Fruit fly (Drosophila melanogaster) whole organism, adult: ENCODE results near the gene ouib.

Source experiments
- CG11617 ChIP-seq: fragments of 200-800 bp; sonication (Bioruptor generic); optimal IDR thresholded peaks from 2 replicates; lab custom pipeline; 2017; ENCODE audit warnings: mild to moderate bottlenecking, missing biosample characterization, missing genetic modification reagents, missing genetic modification characterization
- CG12768 ChIP-seq: fragments of 200-800 bp; sonication (Bioruptor generic); optimal IDR thresholded peaks from 2 replicates; lab custom pipeline; 2017; ENCODE audit warnings: missing biosample characterization, missing genetic modification characterization, mild to moderate bottlenecking, moderate library complexity, missing genetic modification reagents
- CG14711 ChIP-seq: fragments of 200-800 bp; sonication (Bioruptor generic); optimal IDR thresholded peaks from 2 replicates; lab custom pipeline; 2018; ENCODE audit warnings: missing biosample characterization, mild to moderate bottlenecking, missing genetic modification characterization, moderate library complexity
- CG1620 ChIP-seq: fragments of 200-800 bp; sonication (Bioruptor generic); optimal IDR thresholded peaks from 2 replicates; lab custom pipeline; 2016; ENCODE audit warnings: missing biosample characterization, missing genetic modification characterization
- CG33017 ChIP-seq: fragments of 200-800 bp; sonication (Bioruptor generic); optimal IDR thresholded peaks from 2 replicates; lab custom pipeline; 2018; ENCODE audit warnings: missing biosample characterization, mild to moderate bottlenecking, missing genetic modification characterization, moderate library complexity
- CG5204 ChIP-seq: fragments of 200-800 bp; sonication (Bioruptor generic); optimal IDR thresholded peaks from 2 replicates; lab custom pipeline; 2016; ENCODE audit warnings: missing biosample characterization, missing genetic modification characterization
- CG7045 ChIP-seq: fragments of 200-800 bp; sonication (Bioruptor generic); optimal IDR thresholded peaks from 2 replicates; lab custom pipeline; 2017; ENCODE audit warnings: missing biosample characterization, mild to moderate bottlenecking, missing genetic modification characterization
- CG7101 ChIP-seq: fragments of 200-800 bp; sonication (Bioruptor generic); optimal IDR thresholded peaks from 2 replicates; lab custom pipeline; 2018; ENCODE audit warnings: missing biosample characterization, mild to moderate bottlenecking, missing genetic modification characterization, moderate library complexity
- Clk ChIP-seq: fragments of 200-800 bp; sonication (Bioruptor generic); optimal IDR thresholded peaks from 2 replicates; lab custom pipeline; 2017; ENCODE audit warnings: missing biosample characterization, missing genetic modification characterization
- Crg-1 ChIP-seq: fragments of 200-800 bp; sonication (Bioruptor generic); optimal IDR thresholded peaks from 2 replicates; lab custom pipeline; 2016; ENCODE audit warnings: missing biosample characterization, missing genetic modification characterization
- Hr96 ChIP-seq: fragments of 200-800 bp; sonication (Bioruptor generic); optimal IDR thresholded peaks from 2 replicates; lab custom pipeline; 2016; ENCODE audit warnings: missing biosample characterization, missing genetic modification characterization
- Mnt ChIP-seq: fragments of 200-800 bp; sonication (Bioruptor generic); optimal IDR thresholded peaks from 2 replicates; lab custom pipeline; 2016; ENCODE audit warnings: missing biosample characterization, mild to moderate bottlenecking, missing genetic modification characterization
- bab1 ChIP-seq: fragments of 200-800 bp; sonication (Bioruptor generic); optimal IDR thresholded peaks from 3 replicates; lab custom pipeline; 2019; ENCODE audit warnings: missing biosample characterization, mild to moderate bottlenecking, missing genetic modification characterization, moderate library complexity
- cic ChIP-seq: fragments of 200-800 bp; sonication (Bioruptor generic); optimal IDR thresholded peaks from 2 replicates; lab custom pipeline; 2017; ENCODE audit warnings: missing biosample characterization, mild to moderate bottlenecking, missing genetic modification characterization, moderate library complexity
- cnc ChIP-seq, 2 experiments: fragments of >200 bp; optimal IDR thresholded peaks; 2 replicates each; lab custom pipeline; 2017
- kay ChIP-seq: fragments of 200-800 bp; sonication (Bioruptor generic); peaks from one replicate; lab custom pipeline; 2016; ENCODE audit warnings: missing biosample characterization, missing genetic modification characterization, borderline replicate concordance
- ovo ChIP-seq: fragments of 200-800 bp; sonication (Bioruptor generic); optimal IDR thresholded peaks from 2 replicates; lab custom pipeline; 2016; ENCODE audit warnings: missing biosample characterization, missing genetic modification characterization
- pad ChIP-seq: fragments of 200-800 bp; sonication (Bioruptor generic); optimal IDR thresholded peaks from 3 replicates; lab custom pipeline; 2017; ENCODE audit warnings: missing biosample characterization, missing genetic modification characterization, mild to moderate bottlenecking, moderate library complexity, missing genetic modification reagents
- tj ChIP-seq: fragments of 200-800 bp; sonication (Bioruptor generic); optimal IDR thresholded peaks from 3 replicates; lab custom pipeline; 2017; ENCODE audit warnings: missing biosample characterization, mild to moderate bottlenecking, missing genetic modification characterization, moderate library complexity
- toe ChIP-seq: fragments of 200-800 bp; sonication (Bioruptor generic); optimal IDR thresholded peaks from 2 replicates; lab custom pipeline; 2016; ENCODE audit warnings: missing biosample characterization, missing genetic modification characterization

The ouib gene

DNA sequence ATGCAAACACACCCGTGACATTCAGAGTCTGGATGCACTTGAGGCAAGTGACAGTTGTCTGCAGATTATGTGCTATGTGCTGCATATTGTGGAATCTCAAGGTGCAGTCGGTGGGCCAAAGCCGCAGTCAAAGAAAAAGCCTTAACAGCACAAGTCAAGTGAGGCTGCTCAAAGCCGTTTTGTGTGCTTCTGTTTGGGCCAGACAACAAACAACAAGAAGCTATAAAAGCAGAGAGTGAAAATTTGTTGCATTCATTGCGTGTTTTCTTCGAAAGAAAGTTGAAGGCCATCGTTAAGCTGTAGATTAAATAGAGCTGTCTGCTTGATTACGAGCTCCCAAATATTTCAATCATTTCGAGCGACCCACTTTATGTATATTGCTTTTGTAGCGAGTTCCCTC lies 16.7 kb downstream of the ouib start:
- TF ChIP-seq CG7101 = no peak
- no peak for TF ChIP-seq CG33017

DNA sequence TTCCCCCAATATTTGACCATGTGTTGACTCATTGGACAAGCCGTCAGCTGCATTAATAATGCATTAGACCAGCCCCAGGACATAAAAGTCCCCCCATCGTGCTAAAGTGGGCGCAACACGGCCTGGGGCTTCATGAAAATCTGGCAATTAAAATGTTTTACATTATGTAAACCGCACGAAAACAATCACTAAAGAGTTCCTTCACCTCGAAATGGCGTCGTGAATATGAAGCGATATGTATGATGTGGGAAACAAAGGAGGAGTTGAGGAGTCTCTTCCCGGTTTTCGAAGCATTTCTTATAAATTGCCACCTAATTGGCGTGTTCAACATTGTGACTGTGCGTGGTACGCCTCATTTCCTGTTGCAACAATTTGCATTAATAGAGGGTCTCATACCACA lies 17.4 kb downstream of the ouib start:
- TF ChIP-seq CG7045 (GFP tag; lab: Kevin White, UChicago) (no peak), Mnt (GFP tag; lab: Kevin White, UChicago) (no peak), cnc (optimal IDR thresholded peaks at IDR 0.05; lab: Kevin White, UChicago) (no peak), tj (GFP tag; lab: Kevin White, UChicago) (no peak), CG33017 (no peak), cic (GFP tag; lab: Kevin White, UChicago) (no peak), CG5204 (no peak)

DNA sequence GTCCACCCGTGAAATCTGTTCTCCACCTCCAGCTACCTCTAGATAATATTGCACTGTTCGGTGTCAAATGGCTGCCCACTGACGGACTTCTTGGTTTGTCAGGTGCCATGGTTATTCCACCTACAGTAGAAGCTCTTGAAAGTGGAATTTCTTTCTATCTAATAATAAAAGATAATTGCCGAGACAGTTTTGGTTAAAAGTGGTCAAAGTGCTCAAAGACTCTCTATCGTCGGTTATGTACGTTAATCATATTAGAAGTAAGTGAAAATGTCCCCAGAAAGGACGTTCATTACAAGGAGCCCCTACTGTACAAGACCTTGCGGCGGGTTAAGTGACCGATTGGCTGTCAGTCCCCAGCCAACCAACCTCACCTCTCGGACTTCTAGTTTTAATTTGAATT lies 18.9 kb downstream of the ouib start:
- peak; percentile 20 for TF ChIP-seq Hr96
- TF ChIP-seq CG7101 = peak; percentile 22
- peak; percentile 66 for TF ChIP-seq bab1
- TF ChIP-seq Mnt (GFP tag; lab: Kevin White, UChicago) = peak; percentile 3
- TF ChIP-seq cic (GFP tag; lab: Kevin White, UChicago) = no peak
- TF ChIP-seq CG12768 (GFP tag; lab: Kevin White, UChicago) = peak; percentile 22
- no peak for TF ChIP-seq kay (GFP tag; lab: Kevin White, UChicago)

DNA sequence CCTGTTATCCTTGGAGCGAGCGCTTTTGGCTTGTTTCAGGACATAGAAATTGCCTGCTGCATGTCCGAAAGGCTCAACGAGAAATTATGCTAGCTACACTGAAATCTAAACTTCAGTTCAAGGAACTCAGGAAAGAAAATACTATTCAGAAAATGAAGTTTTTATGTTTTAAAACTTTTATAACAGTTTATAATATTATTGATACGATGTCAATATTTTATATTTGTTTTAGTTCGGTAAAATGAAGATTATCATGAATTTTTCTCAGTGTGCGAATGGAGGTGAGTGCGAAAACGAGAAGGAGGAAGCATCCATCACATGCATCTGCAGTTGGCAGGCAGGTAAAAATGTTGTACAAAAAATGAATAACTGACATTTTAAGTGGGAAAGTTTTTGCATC lies 21.1 kb downstream of the ouib start:
- TF ChIP-seq CG12768 (GFP tag; lab: Kevin White, UChicago) (no peak), ovo (GFP tag; lab: Kevin White, UChicago) (peak; percentile 47), Mnt (GFP tag; lab: Kevin White, UChicago) (no peak), bab1 (peak; percentile 73), CG5204 (peak; percentile 38), CG11617 (GFP tag; lab: Kevin White, UChicago) (no peak), CG7101 (peak; percentile 34), CG33017 (peak; percentile 63), CG14711 (tag; lab: Kevin White, UChicago) (peak; percentile 54)

DNA sequence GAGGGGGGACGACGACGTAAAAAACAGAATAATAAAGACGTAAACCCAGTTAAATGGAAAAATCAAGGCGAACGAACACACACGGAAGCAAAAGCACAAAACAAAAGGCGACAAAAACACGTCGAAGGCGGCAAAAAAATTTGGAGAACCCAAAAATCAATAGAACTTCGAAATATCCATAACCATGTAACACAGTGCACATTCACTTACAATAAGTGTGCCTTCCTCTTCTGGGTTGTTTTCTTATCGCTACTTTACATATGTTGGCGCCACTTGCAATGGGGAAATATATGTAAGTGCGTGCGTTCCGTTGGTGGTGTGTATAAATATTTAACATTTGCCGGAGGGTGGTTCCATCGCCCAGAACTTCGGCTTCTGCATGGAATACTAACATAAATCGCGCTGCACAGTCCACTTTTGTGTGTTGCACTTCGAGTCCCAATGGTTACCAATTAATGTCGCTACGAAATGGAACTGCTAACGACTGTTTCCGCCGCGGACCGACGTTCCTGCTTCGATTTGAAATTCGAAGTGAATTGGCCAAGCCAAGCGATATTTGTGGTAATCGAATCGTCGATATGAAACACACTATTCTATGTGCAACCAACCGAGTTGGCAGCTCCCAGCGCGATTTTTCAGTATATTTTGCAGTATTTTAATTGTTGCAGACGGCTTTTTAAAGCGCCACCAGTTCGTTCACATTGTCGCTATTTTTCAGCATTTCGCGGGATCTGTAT lies 22.0 kb downstream of the ouib start, which contains the start of the genes CG9801 and Nasp:
Gene CG9801, minus strand, starts transcription at position 542 of the 737 bp plus-strand sequence.
Gene Nasp, plus strand, starts transcription at position 665 of the 737 bp plus-strand sequence.
- TF ChIP-seq Clk (GFP tag; lab: Kevin White, UChicago) (no peak), bab1 (peak; percentile 57), CG33017 (no peak), tj (GFP tag; lab: Kevin White, UChicago) (no peak), CG1620 (peak; percentile 28), toe (GFP tag; lab: Kevin White, UChicago) (no peak), Mnt (GFP tag; lab: Kevin White, UChicago) (peak; percentile 19), CG14711 (tag; lab: Kevin White, UChicago) (peak; percentile 9), CG11617 (GFP tag; lab: Kevin White, UChicago) (no peak), Crg-1 (GFP tag; lab: Kevin White, UChicago) (peak; percentile 42), CG12768 (GFP tag; lab: Kevin White, UChicago) (peak; percentile 38), CG7045 (GFP tag; lab: Kevin White, UChicago) (no peak), pad (GFP tag; lab: Kevin White, UChicago) (peak; percentile 18), CG7101 (peak; percentile 30)

DNA sequence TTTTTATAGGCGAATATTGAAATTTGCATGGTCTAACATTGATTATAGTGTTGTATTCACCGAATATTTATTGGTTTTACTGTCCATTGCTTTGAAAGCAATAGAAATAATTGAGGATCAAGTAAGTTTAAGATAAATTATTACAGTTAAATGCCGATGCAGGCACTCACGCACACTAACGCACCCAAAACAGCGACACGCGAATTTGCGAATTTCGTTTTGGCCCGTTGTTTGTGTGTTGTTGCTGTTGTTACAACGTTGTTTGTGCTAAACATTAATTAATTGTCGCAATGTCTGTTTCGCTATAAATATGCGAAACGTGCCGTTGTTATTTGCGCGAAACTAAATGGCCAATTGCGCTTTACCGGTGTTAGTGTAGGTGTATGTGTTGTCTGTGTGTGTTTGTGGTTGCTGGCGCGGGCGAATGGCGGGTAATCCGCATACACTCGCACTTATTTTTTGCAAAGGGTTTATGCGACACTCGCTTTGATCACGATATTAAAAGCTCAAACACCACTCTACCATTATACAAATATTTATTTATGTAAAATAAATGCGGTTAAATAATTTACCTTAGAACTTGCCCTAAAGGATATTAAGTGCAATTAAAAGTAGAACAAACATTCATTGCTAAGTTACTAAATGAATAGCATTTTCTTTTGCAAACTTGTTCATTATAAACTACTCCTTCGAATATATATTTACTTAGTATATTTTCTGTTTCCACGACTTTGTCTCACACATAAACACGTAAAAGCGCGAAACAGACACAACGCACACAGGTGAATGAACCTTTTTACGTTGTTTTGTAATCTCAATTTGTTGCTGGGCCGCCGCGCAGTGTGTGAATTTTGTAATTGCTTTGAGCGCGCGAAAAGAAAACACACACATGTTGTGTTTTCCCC lies 22.8 kb downstream of the ouib start:
- peak; percentile 42 for TF ChIP-seq Crg-1 (GFP tag; lab: Kevin White, UChicago)
- TF ChIP-seq kay (GFP tag; lab: Kevin White, UChicago) = peak; percentile 83
- peak; percentile 87 for TF ChIP-seq bab1
- peak; percentile 20 for TF ChIP-seq Hr96
- TF ChIP-seq Mnt (GFP tag; lab: Kevin White, UChicago) = peak; percentile 28
- peak; percentile 85 for TF ChIP-seq CG11617 (GFP tag; lab: Kevin White, UChicago)
- peak; percentile 92 for TF ChIP-seq CG33017
- peak; percentile 85 for TF ChIP-seq CG7101
- peak; percentile 69 for TF ChIP-seq Clk (GFP tag; lab: Kevin White, UChicago)
- peak; percentile 58 for TF ChIP-seq pad (GFP tag; lab: Kevin White, UChicago)
- TF ChIP-seq CG12768 (GFP tag; lab: Kevin White, UChicago) = peak; percentile 82
- peak; percentile 64 for TF ChIP-seq CG5204
- TF ChIP-seq ovo (GFP tag; lab: Kevin White, UChicago) = peak; percentile 45
- TF ChIP-seq toe (GFP tag; lab: Kevin White, UChicago) = peak; percentile 45
- peak; percentile 31 for TF ChIP-seq cic (GFP tag; lab: Kevin White, UChicago)
- peak; percentile 6 for TF ChIP-seq CG1620
- peak; percentile 70 for TF ChIP-seq tj (GFP tag; lab: Kevin White, UChicago)
- peak; percentile 84 for TF ChIP-seq CG7045 (GFP tag; lab: Kevin White, UChicago)
- TF ChIP-seq cnc (optimal IDR thresholded peaks at IDR 0.05; lab: Kevin White, UChicago) = no peak
- peak; percentile 79 for TF ChIP-seq CG14711 (tag; lab: Kevin White, UChicago)
